Worm (Caenorhabditis elegans): ENCODE results near the gene str-256.

ce11 chrV:467507-467906 lies 33.6 kb downstream of the str-256 start:
- TF ChIP-seq lin-13 (tag; optimal IDR thresholded peaks at IDR 0.05) (no peak), ceh-43 (GFP tag; optimal IDR thresholded peaks at IDR 0.05) (no peak), nhr-28 (tag; optimal IDR thresholded peaks at IDR 0.05) (no peak), nhr-12 (tag; optimal IDR thresholded peaks at IDR 0.05) (no peak), mab-5 (tag; optimal IDR thresholded peaks at IDR 0.05) (no peak)

Measured in whole organism, mixed stage, embryonic.